Fruit fly (Drosophila melanogaster) whole organism, embryonic: Measurements from ENCODE around the gene Ccz1.
A peak's percentile ranks its signal among the peaks of the same experiment; 100 is the strongest.

Experiments
- Antp ChIP-seq: fragments of 200-800 bp; sonication (Bioruptor generic); optimal IDR thresholded peaks from 3 replicates; lab custom pipeline; 2016; ENCODE audit warnings: missing biosample characterization, missing genetic modification characterization
- B-H2 ChIP-seq: fragments of 200-800 bp; sonication (Bioruptor generic); optimal IDR thresholded peaks from 2 replicates; lab custom pipeline; 2018; ENCODE audit warnings: missing biosample characterization, mild to moderate bottlenecking, missing genetic modification characterization
- CG10147 ChIP-seq: fragments of 200-800 bp; sonication (Bioruptor generic); optimal IDR thresholded peaks from 2 replicates; lab custom pipeline; 2019; ENCODE audit warnings: missing biosample characterization, mild to moderate bottlenecking, missing genetic modification characterization, moderate library complexity
- CG12071 ChIP-seq: fragments of 200-800 bp; sonication (Bioruptor generic); optimal IDR thresholded peaks from 3 replicates; lab custom pipeline; 2018; ENCODE audit warnings: missing biosample characterization, mild to moderate bottlenecking, missing genetic modification characterization
- CG13287 ChIP-seq: fragments of 200-800 bp; sonication (Bioruptor generic); IDR thresholded peaks from 2 replicates; pipeline ENCODE4 v1.3.6; 2022; ENCODE audit warnings: missing biosample characterization, missing genetic modification characterization; ENCODE audit not compliant: partially characterized antibody
- CG13624 ChIP-seq: fragments of 200-800 bp; sonication (Bioruptor generic); optimal IDR thresholded peaks from 2 replicates; lab custom pipeline; 2016; ENCODE audit warnings: missing biosample characterization, missing genetic modification characterization
- CG15514 ChIP-seq: fragments of 200-800 bp; sonication (Bioruptor generic); optimal IDR thresholded peaks from 3 replicates; lab custom pipeline; 2017; ENCODE audit warnings: missing biosample characterization, missing genetic modification characterization, mild to moderate bottlenecking, moderate library complexity, missing genetic modification reagents
- CG17359 ChIP-seq: fragments of 200-800 bp; sonication (Bioruptor generic); optimal IDR thresholded peaks from 3 replicates; lab custom pipeline; 2018; ENCODE audit warnings: missing biosample characterization, mild to moderate bottlenecking, missing genetic modification characterization, moderate library complexity
- CG17802 ChIP-seq: fragments of 200-800 bp; sonication (Bioruptor generic); optimal IDR thresholded peaks from 2 replicates; lab custom pipeline; 2018; ENCODE audit warnings: missing biosample characterization, mild to moderate bottlenecking, missing genetic modification characterization, moderate library complexity
- CG17829 ChIP-seq: fragments of 200-800 bp; optimal IDR thresholded peaks from 2 replicates; lab custom pipeline; 2019; ENCODE audit warnings: missing biosample characterization, mild to moderate bottlenecking, missing genetic modification characterization, moderate library complexity
- CG18476 ChIP-seq: fragments of 200-800 bp; sonication (Bioruptor generic); optimal IDR thresholded peaks from 2 replicates; lab custom pipeline; 2016; ENCODE audit warnings: missing biosample characterization, mild to moderate bottlenecking, missing genetic modification characterization
- CG2712 ChIP-seq: fragments of 200-800 bp; optimal IDR thresholded peaks from 3 replicates; lab custom pipeline; 2019; ENCODE audit warnings: missing biosample characterization, mild to moderate bottlenecking, missing genetic modification characterization, moderate library complexity
- CG31441 ChIP-seq: fragments of 200-800 bp; sonication (Bioruptor generic); IDR thresholded peaks from 2 replicates; pipeline ENCODE4 v1.3.6; 2022; ENCODE audit warnings: missing biosample characterization, missing genetic modification characterization
- CG3281 ChIP-seq: fragments of 200-800 bp; sonication (Bioruptor generic); optimal IDR thresholded peaks from 3 replicates; lab custom pipeline; 2017; ENCODE audit warnings: missing biosample characterization, mild to moderate bottlenecking, missing genetic modification characterization
- CG34422 ChIP-seq: fragments of 200-800 bp; sonication (Bioruptor generic); IDR thresholded peaks from 3 replicates; pipeline ENCODE4 v1.3.6; 2022; ENCODE audit warnings: missing biosample characterization, missing genetic modification characterization
- CG3847 ChIP-seq: fragments of 200-800 bp; sonication (Bioruptor generic); IDR thresholded peaks from 2 replicates; pipeline ENCODE4 v1.3.6; 2022; ENCODE audit warnings: missing biosample characterization, missing genetic modification characterization
- CG4404 ChIP-seq: fragments of 200-800 bp; sonication (Bioruptor generic); IDR thresholded peaks from 2 replicates; pipeline ENCODE4 v1.3.6; 2022; ENCODE audit warnings: missing biosample characterization, missing genetic modification characterization
- CG6654 ChIP-seq: fragments of 200-800 bp; sonication (Bioruptor generic); optimal IDR thresholded peaks from 2 replicates; lab custom pipeline; 2017; ENCODE audit warnings: missing biosample characterization, mild to moderate bottlenecking, missing genetic modification characterization
- CG6689 ChIP-seq: fragments of 200-800 bp; sonication (Bioruptor generic); IDR thresholded peaks from 2 replicates; pipeline ENCODE4 v1.3.6; 2022; ENCODE audit warnings: missing biosample characterization, missing genetic modification characterization
- CG8944 ChIP-seq: fragments of 200-800 bp; sonication (Bioruptor generic); optimal IDR thresholded peaks from 3 replicates; lab custom pipeline; 2016; ENCODE audit warnings: missing biosample characterization, missing genetic modification characterization
- Chrac-16 ChIP-seq: fragments of 200-800 bp; sonication (Bioruptor generic); optimal IDR thresholded peaks from 3 replicates; lab custom pipeline; 2016; ENCODE audit warnings: missing biosample characterization, missing genetic modification characterization
- Dfd ChIP-seq, 2 experiments: fragments of >200 bp; optimal IDR thresholded peaks; 2 replicates each; lab custom pipeline; 2017; ENCODE audit warnings: missing biosample characterization in 2 of 2, missing genetic modification characterization in 2 of 2
- Dll ChIP-seq: fragments of 200-800 bp; sonication (Bioruptor generic); IDR thresholded peaks from 4 replicates; pipeline ENCODE4 v1.3.6; 2022; ENCODE audit warnings: missing biosample characterization, missing genetic modification characterization; ENCODE audit not compliant: partially characterized antibody
- Hr51 ChIP-seq, 2 experiments: fragments of 200-800 bp; sonication (Bioruptor generic); optimal IDR thresholded peaks; 2 replicates in 1 of 2; 3 replicates in 1 of 2; lab custom pipeline; 2016 to 2018; ENCODE audit warnings: missing biosample characterization in 2 of 2, missing genetic modification characterization in 2 of 2, mild to moderate bottlenecking in 1 of 2, moderate library complexity in 1 of 2
- MBD-R2 ChIP-seq: fragments of 200-800 bp; sonication (Bioruptor generic); IDR thresholded peaks from 2 replicates; pipeline ENCODE4 v1.3.6; 2022; ENCODE audit warnings: missing biosample characterization, missing genetic modification characterization
- MESR4 ChIP-seq: fragments of 200-800 bp; sonication (Bioruptor generic); optimal IDR thresholded peaks from 2 replicates; lab custom pipeline; 2018; ENCODE audit warnings: missing biosample characterization, mild to moderate bottlenecking, missing genetic modification characterization, moderate library complexity
- Meics ChIP-seq: fragments of 200-800 bp; sonication (Bioruptor generic); optimal IDR thresholded peaks from 2 replicates; lab custom pipeline; 2017; ENCODE audit warnings: missing biosample characterization, mild to moderate bottlenecking, missing genetic modification characterization
- Neu2 ChIP-seq: fragments of 200-800 bp; sonication (Bioruptor generic); optimal IDR thresholded peaks from 3 replicates; lab custom pipeline; 2016; ENCODE audit warnings: missing biosample characterization, missing genetic modification characterization, borderline replicate concordance
- NfI ChIP-seq: fragments of 200-800 bp; sonication (Bioruptor generic); optimal IDR thresholded peaks from 3 replicates; lab custom pipeline; 2018; ENCODE audit warnings: missing biosample characterization, mild to moderate bottlenecking, missing genetic modification characterization, moderate library complexity
- Oaz ChIP-seq: fragments of 200-800 bp; sonication (Bioruptor generic); IDR thresholded peaks from 2 replicates; pipeline ENCODE4 v1.3.6; 2022; ENCODE audit warnings: missing biosample characterization, missing genetic modification characterization
- Ravus ChIP-seq: fragments of 200-800 bp; sonication (Bioruptor generic); IDR thresholded peaks from 2 replicates; pipeline ENCODE4 v1.3.6; 2022; ENCODE audit warnings: missing biosample characterization, missing genetic modification characterization
- Scr ChIP-seq: fragments of 200-800 bp; sonication (Bioruptor generic); IDR thresholded peaks from 2 replicates; pipeline ENCODE4 v1.3.6; 2022; ENCODE audit warnings: missing biosample characterization, missing genetic modification characterization; ENCODE audit not compliant: partially characterized antibody
- Trl ChIP-seq, 3 experiments: fragments of >200 bp in 2 of 3; fragments of 200-800 bp in 1 of 3; sonication (Bioruptor generic) in 1 of 3; optimal IDR thresholded peaks; 2 replicates in 1 of 3; 3 replicates in 2 of 3; lab custom pipeline; 2016 to 2017; ENCODE audit warnings: missing biosample characterization in 1 of 3, missing genetic modification characterization in 1 of 3
- Vsx1 ChIP-seq: fragments of 200-800 bp; sonication (Bioruptor generic); optimal IDR thresholded peaks from 2 replicates; lab custom pipeline; 2017; ENCODE audit warnings: missing biosample characterization, mild to moderate bottlenecking, missing genetic modification characterization, missing genetic modification reagents
- al ChIP-seq: fragments of 200-800 bp; sonication (Bioruptor generic); IDR thresholded peaks from 2 replicates; pipeline ENCODE4 v1.3.6; 2022; ENCODE audit warnings: missing biosample characterization, missing genetic modification characterization
- bowl ChIP-seq: fragments of 200-800 bp; sonication (Bioruptor generic); IDR thresholded peaks from 2 replicates; pipeline ENCODE4 v1.3.6; 2022; ENCODE audit warnings: missing biosample characterization, missing genetic modification characterization
- br ChIP-seq: fragments of >200 bp; optimal IDR thresholded peaks from 2 replicates; lab custom pipeline; 2017
- croc ChIP-seq: fragments of 200-800 bp; sonication (Bioruptor generic); conservative IDR thresholded peaks from 3 replicates; pipeline ENCODE4 v1.3.6; 2022; ENCODE audit warnings: missing biosample characterization, missing genetic modification characterization
- fd64A ChIP-seq: fragments of 200-800 bp; sonication (Bioruptor generic); optimal IDR thresholded peaks from 3 replicates; lab custom pipeline; 2018; ENCODE audit warnings: missing biosample characterization, mild to moderate bottlenecking, missing genetic modification characterization
- gro ChIP-seq: fragments of 200-800 bp; sonication (Bioruptor generic); optimal IDR thresholded peaks from 2 replicates; lab custom pipeline; 2016; ENCODE audit warnings: missing biosample characterization, missing genetic modification characterization
- h ChIP-seq: fragments of >200 bp; optimal IDR thresholded peaks from 2 replicates; lab custom pipeline; 2017
- klu ChIP-seq: fragments of 200-800 bp; sonication (Bioruptor generic); IDR thresholded peaks from 2 replicates; pipeline ENCODE4 v1.3.6; 2022; ENCODE audit warnings: missing biosample characterization, missing genetic modification characterization
- lov ChIP-seq, 2 experiments: fragments of 200-800 bp in 1 of 2; fragments of >200 bp in 1 of 2; sonication (Bioruptor generic) in 1 of 2; IDR thresholded peaks in 1 of 2; optimal IDR thresholded peaks in 1 of 2; 2 replicates in 1 of 2; 3 replicates in 1 of 2; pipeline versions ENCODE4 v1.3.6 to Lab custom; 2017 to 2022; ENCODE audit warnings: missing biosample characterization in 1 of 2, missing genetic modification characterization in 1 of 2
- nom ChIP-seq: fragments of 200-800 bp; sonication (Bioruptor generic); optimal IDR thresholded peaks from 2 replicates; lab custom pipeline; 2017; ENCODE audit warnings: missing biosample characterization, missing genetic modification characterization, mild to moderate bottlenecking, moderate library complexity, missing genetic modification reagents
- pros ChIP-seq: fragments of 200-800 bp; sonication (Bioruptor generic); optimal IDR thresholded peaks from 3 replicates; lab custom pipeline; 2019; ENCODE audit warnings: missing biosample characterization, mild to moderate bottlenecking, missing genetic modification characterization, moderate library complexity
- psq ChIP-seq: fragments of 200-800 bp; sonication (Bioruptor generic); optimal IDR thresholded peaks from 2 replicates; lab custom pipeline; 2017; ENCODE audit warnings: missing biosample characterization, missing genetic modification characterization
- pzg ChIP-seq: fragments of 200-800 bp; sonication (Bioruptor generic); optimal IDR thresholded peaks from 3 replicates; lab custom pipeline; 2018; ENCODE audit warnings: missing biosample characterization, mild to moderate bottlenecking, missing genetic modification characterization, moderate library complexity
- tna ChIP-seq: fragments of 200-800 bp; sonication (Bioruptor generic); IDR thresholded peaks from 2 replicates; pipeline ENCODE4 v1.3.6; 2022; ENCODE audit warnings: missing biosample characterization, missing genetic modification characterization; ENCODE audit not compliant: partially characterized antibody
- trem ChIP-seq: fragments of 200-800 bp; optimal IDR thresholded peaks from 3 replicates; lab custom pipeline; 2019; ENCODE audit warnings: missing biosample characterization, mild to moderate bottlenecking, missing genetic modification characterization, moderate library complexity
- tup ChIP-seq: fragments of 200-800 bp; sonication (Bioruptor generic); optimal IDR thresholded peaks from 2 replicates; lab custom pipeline; 2016; ENCODE audit warnings: missing biosample characterization, mild to moderate bottlenecking, missing genetic modification characterization, moderate library complexity
- yki ChIP-seq: fragments of >200 bp; optimal IDR thresholded peaks from 3 replicates; lab custom pipeline; 2018

The Ccz1 gene

DNA sequence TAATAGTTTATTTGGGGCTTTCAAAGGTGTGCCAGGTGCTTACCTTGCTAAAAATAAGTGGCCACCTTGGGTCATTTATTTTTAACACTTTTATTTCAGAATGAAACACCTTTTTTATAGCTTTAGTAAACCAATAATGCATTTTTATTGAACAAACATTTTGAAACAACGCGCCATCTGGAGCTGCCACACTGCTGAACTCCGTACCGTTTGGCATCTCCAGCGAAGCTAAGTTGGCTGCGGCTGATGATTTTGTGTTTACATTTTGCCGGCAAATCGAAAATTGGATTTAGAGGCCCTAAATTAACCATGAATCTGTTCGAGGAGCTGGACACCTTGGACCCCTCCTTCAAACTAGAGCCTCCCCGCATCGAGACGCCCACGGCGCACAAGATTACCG, 6.2 kb upstream of the Ccz1 start, which contains the start of gene ida (continued):
- TF ChIP-seq CG17829 (no peak), gro (GFP tag; lab: Kevin White, UChicago) (no peak), pros (GFP tag; lab: Kevin White, UChicago) (no peak), CG12071 (no peak), Vsx1 (GFP tag; lab: Kevin White, UChicago) (no peak), bowl (GFP tag; lab: Robert Waterston, UW) (no peak), CG4404 (GFP tag; lab: Robert Waterston, UW) (no peak), Chrac-16 (GFP tag; lab: Kevin White, UChicago) (no peak), tup (GFP tag; lab: Kevin White, UChicago) (no peak), Oaz (GFP tag; lab: Robert Waterston, UW) (no peak), h (lab: Kevin White, UChicago) (no peak), br (lab: Kevin White, UChicago) (no peak), psq (GFP tag; lab: Kevin White, UChicago) (no peak), CG17802 (no peak), Trl (optimal IDR thresholded peaks at IDR 0.05; lab: Kevin White, UChicago) (no peak), Trl (GFP tag; optimal IDR thresholded peaks at IDR 0.05; lab: Kevin White, UChicago) (no peak), CG17359 (tag; lab: Kevin White, UChicago) (no peak), CG3847 (GFP tag; lab: Robert Waterston, UW) (peak; percentile 90), pzg (peak; percentile 88), tna (peak; percentile 23; the same call in 1 of the 2 replicates), CG31441 (GFP tag; lab: Robert Waterston, UW) (no peak), Neu2 (no peak), Ravus (no peak), trem (tag; lab: Kevin White, UChicago) (peak; percentile 61), Antp (GFP tag; lab: Kevin White, UChicago) (no peak), CG10147 (GFP tag; lab: Kevin White, UChicago) (no peak), Meics (GFP tag; lab: Kevin White, UChicago) (no peak), CG6654 (GFP tag; lab: Kevin White, UChicago) (no peak), CG3281 (GFP tag; lab: Kevin White, UChicago) (no peak), Hr51 (GFP tag; optimal IDR thresholded peaks at IDR 0.05; lab: Kevin White, UChicago) (no peak), CG13287 (GFP tag; lab: Robert Waterston, UW) (no peak; the same call in 1 of the 2 replicates), NfI (GFP tag; lab: Kevin White, UChicago) (peak; percentile 37), CG18476 (GFP tag; lab: Kevin White, UChicago) (no peak), MBD-R2 (GFP tag; lab: Robert Waterston, UW) (peak; percentile 91), CG34422 (GFP tag; lab: Robert Waterston, UW) (peak; percentile 81; the same call in 2 of the 3 replicates), croc (GFP tag; lab: Robert Waterston, UW) (no peak), Dfd (GFP tag; optimal IDR thresholded peaks at IDR 0.05; lab: Kevin White, UChicago) (no peak), CG6689 (no peak), al (no peak), nom (GFP tag; lab: Kevin White, UChicago) (peak; percentile 13), lov (optimal IDR thresholded peaks at IDR 0.05; lab: Kevin White, UChicago) (no peak), lov (GFP tag; IDR thresholded peaks at IDR 0.05; lab: Robert Waterston, UW) (no peak), yki (no peak), Scr (GFP tag; lab: Robert Waterston, UW) (no peak), CG8944 (GFP tag; lab: Kevin White, UChicago) (no peak), Dll (GFP tag; lab: Robert Waterston, UW) (0 out of 4 replicates have a peak, but pooled peaks have one; percentile 23), klu (GFP tag; lab: Robert Waterston, UW) (no peak), MESR4 (GFP tag; lab: Kevin White, UChicago) (peak; percentile 28), B-H2 (GFP tag; lab: Kevin White, UChicago) (peak; percentile 2), CG2712 (no peak), fd64A (GFP tag; lab: Kevin White, UChicago) (no peak), CG13624 (GFP tag; lab: Kevin White, UChicago) (no peak), CG15514 (peak; percentile 72)
